Worm (Caenorhabditis elegans) whole organism, young adult: Measurements from ENCODE around the gene F35H12.1.
A peak's percentile ranks its signal among the peaks of the same experiment; 100 is the strongest.

ENCODE experiments used
- B0261.1 ChIP-seq: sonication (generic microtip); optimal IDR thresholded peaks from 2 replicates; lab custom pipeline; 2016; ENCODE audit warnings: mild to moderate bottlenecking, missing genetic modification characterization, moderate library complexity, missing compliant biosample characterization
- B0336.3 ChIP-seq: fragments of 200-800 bp; sonication (Bioruptor generic); IDR thresholded peaks from 2 replicates; pipeline ENCODE4 v1.3.6; 2022; ENCODE audit warnings: missing genetic modification characterization, missing compliant biosample characterization
- C06A6.2 ChIP-seq: fragments of 200-800 bp; sonication (Bioruptor generic); conservative IDR thresholded peaks from 2 replicates; pipeline ENCODE4 v1.3.6; 2022; ENCODE audit warnings: missing genetic modification characterization, missing compliant biosample characterization
- C17E4.6 ChIP-seq: fragments of 200-800 bp; sonication (Bioruptor generic); IDR thresholded peaks from 2 replicates; pipeline ENCODE4 v1.3.6; 2022; ENCODE audit warnings: missing genetic modification reagents, missing genetic modification characterization, missing compliant biosample characterization
- D2030.7 ChIP-seq: fragments of 200-800 bp; sonication (Bioruptor generic); IDR thresholded peaks from 2 replicates; pipeline ENCODE4 v1.3.6; 2022; ENCODE audit warnings: missing genetic modification reagents, missing genetic modification characterization, missing compliant biosample characterization
- F10E7.11 ChIP-seq: sonication (generic microtip); optimal IDR thresholded peaks from 2 replicates; lab custom pipeline; 2017; ENCODE audit warnings: mild to moderate bottlenecking, missing genetic modification characterization, moderate library complexity, missing compliant biosample characterization
- F39B2.1 ChIP-seq: fragments of 200-800 bp; sonication (Bioruptor generic); IDR thresholded peaks from 2 replicates; pipeline ENCODE4 v1.3.6; 2022; ENCODE audit warnings: missing genetic modification reagents, missing genetic modification characterization, missing compliant biosample characterization
- F49E8.2 ChIP-seq: sonication (generic microtip); optimal IDR thresholded peaks from 3 replicates; lab custom pipeline; 2017; ENCODE audit warnings: missing genetic modification characterization, mild to moderate bottlenecking, missing compliant biosample characterization, antibody characterized with exemption, moderate library complexity; ENCODE audit not compliant: insufficient read depth
- Y79H2A.3 ChIP-seq: fragments of 200-800 bp; sonication (Bioruptor generic); conservative IDR thresholded peaks from 2 replicates; pipeline ENCODE4 v1.3.6; 2022; ENCODE audit warnings: missing genetic modification reagents, missing genetic modification characterization, missing compliant biosample characterization
- Y95B8A.8 ChIP-seq: fragments of 200-800 bp; sonication (Bioruptor generic); IDR thresholded peaks from 2 replicates; pipeline ENCODE4 v1.3.6; 2022; ENCODE audit warnings: missing genetic modification reagents, missing genetic modification characterization, missing compliant biosample characterization
- ZK185.1 ChIP-seq: sonication (generic microtip); optimal IDR thresholded peaks from 2 replicates; lab custom pipeline; 2016; ENCODE audit warnings: mild to moderate bottlenecking, missing genetic modification characterization, missing compliant biosample characterization; ENCODE audit not compliant: poor library complexity, severe bottlenecking
- ama-1 ChIP-seq, 3 experiments: fragments of 150-350 bp in 1 of 3; sonication (generic microtip) in 2 of 3; optimal IDR thresholded peaks; 2 replicates each; lab custom pipeline; 2014 to 2018; ENCODE audit warnings: missing biosample characterization in 2 of 3, missing genetic modification characterization in 2 of 3, missing genetic modification reagents in 2 of 3
- atf-7 ChIP-seq: sonication (generic microtip); optimal IDR thresholded peaks from 2 replicates; lab custom pipeline; 2017; ENCODE audit warnings: mild to moderate bottlenecking, missing genetic modification characterization, missing compliant biosample characterization
- attf-6 ChIP-seq: fragments of 200-800 bp; sonication (Bioruptor generic); IDR thresholded peaks from 2 replicates; pipeline ENCODE4 v1.3.6; 2022; ENCODE audit warnings: missing genetic modification reagents, missing genetic modification characterization, missing compliant biosample characterization
- ceh-79 ChIP-seq: sonication (generic microtip); optimal IDR thresholded peaks from 2 replicates; lab custom pipeline; 2017; ENCODE audit warnings: mild to moderate bottlenecking, missing genetic modification characterization, missing compliant biosample characterization
- ceh-91 ChIP-seq: fragments of 200-800 bp; sonication (Bioruptor generic); IDR thresholded peaks from 2 replicates; pipeline ENCODE4 v1.3.6; 2022; ENCODE audit warnings: missing genetic modification reagents, missing genetic modification characterization, missing compliant biosample characterization
- die-1 ChIP-seq: sonication (generic microtip); optimal IDR thresholded peaks from 2 replicates; lab custom pipeline; 2016; ENCODE audit warnings: missing genotype, mild to moderate bottlenecking, missing genetic modification characterization, missing compliant biosample characterization
- dpl-1 ChIP-seq: fragments of 150-350 bp; optimal IDR thresholded peaks from 2 replicates; lab custom pipeline; 2014; ENCODE audit warnings: missing biosample characterization, missing genetic modification reagents, missing genetic modification characterization
- egl-44 ChIP-seq: fragments of 200-800 bp; sonication (Bioruptor generic); IDR thresholded peaks from 2 replicates; pipeline ENCODE4 v1.3.6; 2022; ENCODE audit warnings: missing genetic modification reagents, missing genetic modification characterization, missing compliant biosample characterization
- ets-4 ChIP-seq: fragments of 200-800 bp; sonication (Bioruptor generic); optimal IDR thresholded peaks from 2 replicates; lab custom pipeline; 2018; ENCODE audit warnings: mild to moderate bottlenecking, missing genetic modification characterization, missing compliant biosample characterization
- hlh-12 ChIP-seq: sonication (generic microtip); optimal IDR thresholded peaks from 2 replicates; lab custom pipeline; 2016; ENCODE audit warnings: missing genetic modification characterization, missing compliant biosample characterization
- lag-1 ChIP-seq: fragments of 200-800 bp; sonication (Bioruptor generic); IDR thresholded peaks from 2 replicates; pipeline ENCODE4 v1.3.6; 2022; ENCODE audit warnings: missing genetic modification reagents, missing genetic modification characterization, missing compliant biosample characterization
- let-526 ChIP-seq: fragments of 200-800 bp; sonication (Bioruptor generic); IDR thresholded peaks from 2 replicates; pipeline ENCODE4 v1.3.6; 2022; ENCODE audit warnings: missing genetic modification reagents, missing genetic modification characterization, missing compliant biosample characterization
- lin-26 ChIP-seq: fragments of 200-800 bp; sonication (Bioruptor generic); IDR thresholded peaks from 2 replicates; pipeline ENCODE4 v1.3.6; 2022; ENCODE audit warnings: missing genetic modification reagents, missing genetic modification characterization, missing compliant biosample characterization
- lin-40 ChIP-seq: sonication (generic microtip); optimal IDR thresholded peaks from 2 replicates; lab custom pipeline; 2016; ENCODE audit warnings: missing genetic modification characterization, mild to moderate bottlenecking, missing compliant biosample characterization, missing genotype, missing genetic modification reagents
- lin-54 ChIP-seq: fragments of 200-800 bp; sonication (Bioruptor generic); optimal IDR thresholded peaks from 2 replicates; lab custom pipeline; 2018; ENCODE audit warnings: mild to moderate bottlenecking, missing genetic modification characterization, missing compliant biosample characterization
- lsl-1 ChIP-seq: fragments of 200-800 bp; sonication (Bioruptor generic); optimal IDR thresholded peaks from 2 replicates; lab custom pipeline; 2018; ENCODE audit warnings: mild to moderate bottlenecking, missing genetic modification characterization, moderate library complexity, missing compliant biosample characterization
- mel-28 ChIP-seq: sonication (generic microtip); optimal IDR thresholded peaks from 2 replicates; lab custom pipeline; 2016; ENCODE audit warnings: borderline replicate concordance, mild to moderate bottlenecking, missing genetic modification characterization, missing compliant biosample characterization
- mes-4 ChIP-seq: sonication (generic microtip); optimal IDR thresholded peaks from 2 replicates; lab custom pipeline; 2016; ENCODE audit warnings: missing genotype, missing genetic modification characterization, missing compliant biosample characterization
- nfya-2 ChIP-seq: fragments of 200-800 bp; sonication (Bioruptor generic); IDR thresholded peaks from 2 replicates; pipeline ENCODE4 v1.3.6; 2022; ENCODE audit warnings: missing genetic modification reagents, missing genetic modification characterization, missing compliant biosample characterization
- nhr-179 ChIP-seq: sonication (generic microtip); optimal IDR thresholded peaks from 2 replicates; lab custom pipeline; 2016; ENCODE audit warnings: mild to moderate bottlenecking, missing genetic modification characterization, missing compliant biosample characterization
- nhr-80 ChIP-seq: sonication (generic microtip); optimal IDR thresholded peaks from 2 replicates; lab custom pipeline; 2016; ENCODE audit warnings: missing genetic modification characterization, missing compliant biosample characterization
- nhr-90 ChIP-seq: sonication (generic microtip); optimal IDR thresholded peaks from 2 replicates; lab custom pipeline; 2016; ENCODE audit warnings: missing genotype, mild to moderate bottlenecking, missing genetic modification characterization, missing compliant biosample characterization
- rcor-1 ChIP-seq: fragments of 200-800 bp; sonication (Bioruptor generic); IDR thresholded peaks from 2 replicates; pipeline ENCODE4 v1.3.6; 2022; ENCODE audit warnings: missing genetic modification reagents, missing genetic modification characterization, missing compliant biosample characterization
- repo-1 ChIP-seq: sonication (generic microtip); optimal IDR thresholded peaks from 2 replicates; lab custom pipeline; 2017; ENCODE audit warnings: mild to moderate bottlenecking, missing genetic modification characterization, missing compliant biosample characterization
- snpc-1.1 ChIP-seq: sonication (generic microtip); optimal IDR thresholded peaks from 2 replicates; lab custom pipeline; 2017; ENCODE audit warnings: missing genetic modification characterization, mild to moderate bottlenecking, missing compliant biosample characterization, antibody characterized with exemption, moderate library complexity, missing genotype, missing genetic modification reagents; ENCODE audit not compliant: insufficient read depth
- snpc-1.3 ChIP-seq: sonication (generic microtip); optimal IDR thresholded peaks from 2 replicates; lab custom pipeline; 2017; ENCODE audit warnings: missing genetic modification characterization, mild to moderate bottlenecking, missing compliant biosample characterization, antibody characterized with exemption, moderate library complexity, missing genotype, missing genetic modification reagents; ENCODE audit not compliant: insufficient read depth
- snpc-4 ChIP-seq, 5 experiments: fragments of 150-350 bp in 1 of 5; sonication (generic microtip) in 4 of 5; optimal IDR thresholded peaks; 2 replicates each; lab custom pipeline; 2014 to 2018; ENCODE audit warnings: missing genetic modification characterization in 5 of 5, missing biosample characterization in 3 of 5, antibody characterized with exemption in 2 of 5, mild to moderate bottlenecking in 2 of 5, missing compliant biosample characterization in 2 of 5, missing genotype in 2 of 5, moderate library complexity in 2 of 5, missing genetic modification reagents in 1 of 5
- somi-1 ChIP-seq: fragments of 200-800 bp; sonication (Bioruptor generic); optimal IDR thresholded peaks from 2 replicates; lab custom pipeline; 2018; ENCODE audit warnings: mild to moderate bottlenecking, missing genetic modification characterization, missing compliant biosample characterization
- sptf-2 ChIP-seq: fragments of 200-800 bp; sonication (Bioruptor generic); optimal IDR thresholded peaks from 2 replicates; lab custom pipeline; 2018; ENCODE audit warnings: mild to moderate bottlenecking, missing genetic modification characterization, missing compliant biosample characterization
- tbp1 ChIP-seq: fragments of 200-800 bp; sonication (Bioruptor generic); optimal IDR thresholded peaks from 2 replicates; lab custom pipeline; 2018; ENCODE audit warnings: mild to moderate bottlenecking, missing genetic modification characterization, missing compliant biosample characterization
- zim-3 ChIP-seq: sonication (generic microtip); optimal IDR thresholded peaks from 2 replicates; lab custom pipeline; 2017; ENCODE audit warnings: mild to moderate bottlenecking, missing genetic modification characterization, moderate library complexity, missing compliant biosample characterization
- ztf-22 ChIP-seq: fragments of 200-800 bp; sonication (Bioruptor generic); optimal IDR thresholded peaks from 2 replicates; lab custom pipeline; 2018; ENCODE audit warnings: mild to moderate bottlenecking, missing genetic modification characterization, moderate library complexity, missing compliant biosample characterization
- ztf-6 ChIP-seq: fragments of 200-800 bp; sonication (Bioruptor generic); IDR thresholded peaks from 2 replicates; pipeline ENCODE4 v1.3.6; 2022; ENCODE audit warnings: missing genetic modification reagents, missing genetic modification characterization, missing compliant biosample characterization

F35H12.1 gene

DNA sequence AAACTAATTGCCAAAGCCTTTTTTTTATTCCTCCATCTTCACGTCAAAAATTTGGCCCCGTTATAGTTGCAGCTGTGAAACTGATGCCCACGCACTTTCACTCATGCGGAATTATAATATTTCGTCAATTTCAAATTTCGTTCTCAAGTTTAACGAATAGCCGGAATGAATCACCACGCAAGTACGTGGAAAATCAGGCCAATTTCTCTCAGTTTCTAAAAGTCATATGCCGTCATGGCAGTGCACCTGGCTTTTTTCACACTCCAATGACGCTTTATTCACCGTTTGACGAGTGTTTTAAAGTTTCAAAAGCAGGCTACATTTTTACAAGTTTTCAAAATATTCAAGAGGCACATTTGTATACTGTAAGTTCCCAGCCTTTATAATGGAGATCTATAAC lies 14.3 kb downstream of the F35H12.1 start:
- TF ChIP-seq hlh-12 (tag; lab: Kevin White, UChicago) = no peak
- TF ChIP-seq atf-7 = no peak
- no peak for TF ChIP-seq nhr-90 (tag; lab: Kevin White, UChicago)
- TF ChIP-seq snpc-1.1 (tag; lab: Kevin White, UChicago) = no peak
- TF ChIP-seq ets-4 (GFP tag; lab: Kevin White, UChicago) = no peak
- no peak for TF ChIP-seq F39B2.1 (GFP tag; lab: Robert Waterston, UW)
- no peak for TF ChIP-seq attf-6 (GFP tag; lab: Robert Waterston, UW)
- TF ChIP-seq tbp1 (GFP tag; lab: Kevin White, UChicago) = no peak
- no peak for TF ChIP-seq ama-1 (optimal IDR thresholded peaks at IDR 0.05; lab: Kevin White, UChicago)
- TF ChIP-seq ama-1 (GFP tag; optimal IDR thresholded peaks at IDR 0.05; lab: Kevin White, UChicago) = no peak
- TF ChIP-seq rcor-1 (GFP tag; lab: Robert Waterston, UW) = no peak
- TF ChIP-seq ceh-79 (tag; lab: Kevin White, UChicago) = no peak
- TF ChIP-seq let-526 (GFP tag; lab: Robert Waterston, UW) = no peak
- no peak for TF ChIP-seq dpl-1 (GFP tag; lab: Kevin White, UChicago)
- TF ChIP-seq ceh-91 (GFP tag; lab: Robert Waterston, UW) = no peak
- no peak for TF ChIP-seq Y95B8A.8 (GFP tag; lab: Robert Waterston, UW)
- no peak for TF ChIP-seq F10E7.11
- TF ChIP-seq lsl-1 = no peak
- no peak for TF ChIP-seq mes-4 (tag; lab: Kevin White, UChicago)
- no peak for TF ChIP-seq nhr-80
- TF ChIP-seq egl-44 (GFP tag; lab: Robert Waterston, UW) = no peak

DNA sequence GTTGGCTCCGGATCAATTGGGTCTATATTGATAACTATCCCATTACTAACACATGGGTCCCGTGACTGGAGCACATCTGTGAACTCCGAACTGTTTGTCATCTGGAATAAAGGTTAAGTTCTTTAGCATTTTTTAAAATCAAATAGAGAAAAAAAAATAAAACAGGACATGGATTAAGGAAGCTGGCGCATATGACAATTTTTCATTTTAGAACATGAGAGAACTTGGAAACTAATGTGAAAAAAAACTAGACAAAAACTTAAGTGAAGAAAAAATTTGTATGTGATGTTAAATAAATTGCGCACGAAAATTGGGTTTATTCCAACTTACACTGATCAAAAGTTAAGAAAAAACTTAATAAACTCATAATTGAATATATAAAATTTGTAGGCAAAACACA lies 15.2 kb downstream of the F35H12.1 start, which contains the start of gene sms-2:
sms-2 (minus strand) TSS at position 101 of the 400 bp plus-strand sequence.
- TF ChIP-seq nhr-179 (tag; lab: Kevin White, UChicago) = no peak
- TF ChIP-seq repo-1 = no peak
- no peak for TF ChIP-seq lin-26 (GFP tag; lab: Robert Waterston, UW)
- TF ChIP-seq nfya-2 (GFP tag; lab: Robert Waterston, UW) = no peak
- no peak for TF ChIP-seq snpc-1.3 (tag; lab: Kevin White, UChicago)
- TF ChIP-seq ZK185.1 (tag; lab: Kevin White, UChicago) = no peak
- TF ChIP-seq Y79H2A.3 (GFP tag; lab: Robert Waterston, UW) = no peak
- no peak for TF ChIP-seq zim-3
- no peak for TF ChIP-seq mes-4 (tag; lab: Kevin White, UChicago)
- no peak for TF ChIP-seq lag-1 (GFP tag; lab: Robert Waterston, UW)
- TF ChIP-seq C06A6.2 (GFP tag; lab: Robert Waterston, UW) = no peak
- no peak for TF ChIP-seq F49E8.2 (tag; lab: Kevin White, UChicago)
- no peak for TF ChIP-seq lin-54 (GFP tag; lab: Kevin White, UChicago)
- TF ChIP-seq die-1 (tag; lab: Kevin White, UChicago) = no peak
- TF ChIP-seq lin-40 (tag; lab: Kevin White, UChicago) = no peak
- no peak for TF ChIP-seq dpl-1 (GFP tag; lab: Kevin White, UChicago)
- no peak for TF ChIP-seq D2030.7 (GFP tag; lab: Robert Waterston, UW)
- no peak for TF ChIP-seq B0261.1 (tag; lab: Kevin White, UChicago)

DNA sequence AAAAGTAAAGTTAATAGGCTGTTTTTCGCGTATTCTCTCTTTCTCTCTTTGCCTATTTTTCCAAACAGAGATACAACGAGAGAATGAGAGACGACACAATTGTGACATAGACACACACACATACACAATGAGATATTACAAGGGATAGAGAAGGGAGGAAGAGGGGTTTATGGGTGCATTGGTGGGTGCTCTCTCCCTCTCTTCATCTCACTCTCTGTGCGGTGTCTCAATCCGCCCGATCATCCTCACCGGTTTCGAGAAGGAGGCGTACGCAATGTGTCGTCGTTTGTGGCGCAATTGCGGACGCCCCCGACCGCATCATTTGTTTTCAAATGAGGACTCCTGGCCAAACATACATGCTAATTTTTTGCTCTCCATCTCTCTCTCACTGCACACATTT lies 15.9 kb downstream of the F35H12.1 start:
- peak; percentile 38 for TF ChIP-seq lin-54 (GFP tag; lab: Kevin White, UChicago)
- peak; percentile 32 for TF ChIP-seq tbp1 (GFP tag; lab: Kevin White, UChicago)
- TF ChIP-seq C17E4.6 (GFP tag; lab: Robert Waterston, UW) = no peak
- no peak for TF ChIP-seq ztf-22 (GFP tag; lab: Kevin White, UChicago)
- TF ChIP-seq B0336.3 (GFP tag; lab: Robert Waterston, UW) = peak; percentile 60; the same call in 1 of the 2 replicates
- 0 out of 2 replicates have a peak, but pooled peaks have one; percentile 22 for TF ChIP-seq egl-44 (GFP tag; lab: Robert Waterston, UW)
- TF ChIP-seq mel-28 (tag; lab: Kevin White, UChicago) = no peak
- TF ChIP-seq snpc-4 (GFP tag; optimal IDR thresholded peaks at IDR 0.05; lab: Kevin White, UChicago) = peak; percentile 37
- TF ChIP-seq snpc-4 (tag; optimal IDR thresholded peaks at IDR 0.05; lab: Kevin White, UChicago) = peak in 3 of 4 experiments; percentile 27 to 67 (median 37)
- no peak for TF ChIP-seq Y79H2A.3 (GFP tag; lab: Robert Waterston, UW)
- peak; percentile 37 for TF ChIP-seq ZK185.1 (tag; lab: Kevin White, UChicago)
- TF ChIP-seq lin-26 (GFP tag; lab: Robert Waterston, UW) = peak; percentile 59; the same call in 1 of the 2 replicates
- no peak for TF ChIP-seq sptf-2 (GFP tag; lab: Kevin White, UChicago)
- TF ChIP-seq ztf-6 (GFP tag; lab: Robert Waterston, UW) = 0 out of 2 replicates have a peak, but pooled peaks have one; percentile 41
- peak; percentile 83 for TF ChIP-seq somi-1
